Worm (Caenorhabditis elegans): Measurements from ENCODE around the gene Y46D2A.2.

- TF ChIP-seq W03F9.2 (tag; optimal IDR thresholded peaks at IDR 0.05) (no peak), him-1 (tag; optimal IDR thresholded peaks at IDR 0.05) (no peak)
These were observed 23.6 kb downstream of the Y46D2A.2 start, which contains the start of gene btb-22 for ce11 chrII:3299457-3299856.

Data from whole organism, L4/young adult.